Fruit fly (Drosophila melanogaster): ENCODE results near the gene CG6168.

- TF ChIP-seq OdsH (GFP tag; optimal IDR thresholded peaks at IDR 0.05) (no peak), CG4318 (GFP tag; optimal IDR thresholded peaks at IDR 0.05) (no peak), CG3032 (tag; optimal IDR thresholded peaks at IDR 0.05) (no peak), CG9139 (GFP tag; optimal IDR thresholded peaks at IDR 0.05) (no peak), CG6854 (GFP tag; optimal IDR thresholded peaks at IDR 0.05) (no peak)
Observed at dm6 chr3L:11337674-11338073, 16.2 kb upstream of the CG6168 start.
